Worm (Caenorhabditis elegans): ENCODE measurements around the gene F59C12.3.

DNA sequence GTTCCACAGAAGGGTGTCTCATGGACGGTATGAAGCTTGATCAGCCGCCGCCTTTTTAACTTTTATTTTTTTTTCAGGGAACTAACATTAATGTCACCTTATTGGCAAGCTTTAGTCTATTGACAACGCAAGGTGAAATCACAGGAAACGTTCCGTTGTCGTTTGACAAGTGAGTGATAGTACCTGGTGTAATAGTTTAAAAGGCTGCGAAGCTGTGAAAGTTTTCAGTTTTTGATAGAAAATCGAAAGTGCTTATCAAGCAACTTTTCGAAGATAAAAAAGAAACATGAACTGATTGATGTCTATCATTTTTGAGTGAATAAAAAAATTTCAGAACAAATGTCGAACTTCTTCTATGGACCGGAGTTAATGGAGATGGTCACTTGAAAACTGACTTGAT is 24.8 kb upstream of the F59C12.3 start:
- TF ChIP-seq nhr-28 (tag; optimal IDR thresholded peaks at IDR 0.05) = no peak
- TF ChIP-seq elt-1 (tag; optimal IDR thresholded peaks at IDR 0.05) = no peak
- TF ChIP-seq fkh-10 (GFP tag; optimal IDR thresholded peaks at IDR 0.05) = no peak
- TF ChIP-seq egl-27 (tag; optimal IDR thresholded peaks at IDR 0.05) = no peak
